Worm (Caenorhabditis elegans): ENCODE data around the gene C38C3.4.

Gene C38C3.4

DNA sequence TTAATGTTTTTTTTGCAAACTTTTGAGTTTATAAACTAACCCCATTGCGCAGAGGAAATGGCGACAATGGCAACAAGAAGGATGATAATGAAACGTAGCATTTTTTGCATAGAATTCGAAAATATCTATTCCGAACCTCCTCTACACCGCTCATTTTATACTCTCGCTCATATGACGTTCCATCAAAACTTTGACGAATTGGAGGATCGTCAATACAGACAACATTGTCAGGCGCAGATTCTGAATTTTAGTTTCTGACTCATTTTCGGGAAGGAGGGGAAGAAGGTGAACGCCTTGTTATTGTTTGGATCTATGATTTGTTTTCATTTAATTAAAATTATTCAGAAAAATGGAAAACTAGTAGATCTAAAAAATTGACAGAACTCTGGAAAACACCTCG lies 37.7 kb upstream of the C38C3.4 start, which contains the start of gene cnc-1:
Gene cnc-1 (minus strand): TSS at position 101 of the 400 bp plus-strand sequence.
- TF ChIP-seq chd-7 (tag; optimal IDR thresholded peaks at IDR 0.05): no peak

DNA sequence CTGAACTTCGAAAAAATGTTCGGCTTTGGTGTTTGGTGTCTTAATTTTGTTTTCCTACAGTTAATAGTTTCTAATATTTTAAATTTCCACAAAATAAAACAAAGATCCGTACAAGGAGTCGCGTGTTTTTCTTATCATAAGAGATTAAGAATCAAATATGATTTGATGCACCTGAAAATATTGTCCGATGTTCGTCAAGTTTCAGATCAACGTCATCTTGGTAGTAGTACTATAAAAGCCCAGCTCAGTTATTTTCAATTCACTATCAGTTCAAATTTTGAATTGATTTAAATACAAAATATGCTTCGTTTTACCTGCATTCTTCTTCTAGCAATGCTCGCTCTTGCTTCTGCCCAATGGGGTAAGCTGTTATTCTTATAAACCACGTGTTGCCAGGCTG lies 36.8 kb upstream of the C38C3.4 start, which contains the start of gene cnc-5:
Gene cnc-5 (plus strand): TSS at position 301 of the 400 bp plus-strand sequence.
- no peak for TF ChIP-seq ceh-91 (GFP tag; IDR thresholded peaks at IDR 0.05)
- TF ChIP-seq lin-35 (GFP tag; optimal IDR thresholded peaks at IDR 0.05): no peak
- no peak for TF ChIP-seq C17E4.6 (GFP tag; IDR thresholded peaks at IDR 0.05)

DNA sequence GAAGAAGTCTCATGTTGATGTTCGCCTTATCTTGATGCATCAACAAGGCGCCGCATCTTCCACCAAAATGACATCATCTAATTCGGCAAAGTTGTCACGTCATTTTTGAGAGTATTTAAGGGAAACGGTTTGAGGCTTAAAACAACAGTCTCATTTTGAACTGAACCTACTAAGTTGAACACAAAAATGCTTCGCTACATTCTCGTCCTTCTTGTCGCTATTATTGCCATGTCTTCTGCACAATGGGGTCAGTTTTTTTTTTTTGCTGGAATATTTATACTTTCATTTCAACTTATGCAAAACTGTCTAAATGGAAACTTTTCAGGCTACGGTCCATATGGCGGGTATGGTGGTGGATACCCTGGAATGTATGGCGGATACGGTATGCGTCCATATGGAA lies 34.8 kb upstream of the C38C3.4 start, which contains the start of gene cnc-4:
Gene cnc-4 (plus strand): TSS at position 117 of the 400 bp plus-strand sequence.
- TF ChIP-seq bed-2 (GFP tag; IDR thresholded peaks at IDR 0.05) (no peak), ccch-3 (GFP tag; optimal IDR thresholded peaks at IDR 0.05) (no peak), F57A8.1 (GFP tag; optimal IDR thresholded peaks at IDR 0.05) (no peak), ztf-25 (GFP tag; IDR thresholded peaks at IDR 0.05) (no peak), snpc-1.3 (tag; optimal IDR thresholded peaks at IDR 0.05; ENCODE audit: insufficient read depth) (no peak), ztf-3 (GFP tag; optimal IDR thresholded peaks at IDR 0.05) (no peak), egl-18 (GFP tag; IDR thresholded peaks at IDR 0.05) (no peak), ZK185.1 (tag; optimal IDR thresholded peaks at IDR 0.05; ENCODE audit: poor library complexity, severe bottlenecking) (no peak), lag-1 (GFP tag; IDR thresholded peaks at IDR 0.05) (no peak)

DNA sequence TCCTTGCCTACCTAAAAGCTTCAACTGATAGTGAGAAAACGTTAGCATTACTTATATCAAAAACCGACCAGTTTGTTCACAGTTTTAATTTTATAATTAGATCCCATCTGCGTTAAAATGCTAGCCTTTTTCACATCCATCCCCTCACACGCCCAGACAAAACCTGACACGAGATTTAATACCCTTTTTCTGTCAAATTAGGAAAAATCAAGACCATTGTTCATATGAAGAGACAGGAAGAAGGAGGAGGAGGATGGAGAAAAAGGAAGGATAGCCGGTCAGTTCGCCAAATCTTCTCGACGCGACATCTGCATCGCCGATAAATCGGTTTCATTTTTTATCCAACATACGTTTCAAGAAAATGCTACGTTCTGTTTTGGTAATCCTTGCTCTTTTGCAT lies 34.1 kb upstream of the C38C3.4 start, which contains the start of gene cnc-3:
Gene cnc-3 (plus strand): TSS at position 281 of the 400 bp plus-strand sequence.
- TF ChIP-seq B0035.1 (tag; optimal IDR thresholded peaks at IDR 0.05): no peak
- no peak for TF ChIP-seq lir-1 (GFP tag; conservative IDR thresholded peaks at IDR 0.05)
- TF ChIP-seq nfyb-1 (GFP tag; IDR thresholded peaks at IDR 0.05): 0 out of 2 replicates have a peak, but pooled peaks have one; percentile 45

DNA sequence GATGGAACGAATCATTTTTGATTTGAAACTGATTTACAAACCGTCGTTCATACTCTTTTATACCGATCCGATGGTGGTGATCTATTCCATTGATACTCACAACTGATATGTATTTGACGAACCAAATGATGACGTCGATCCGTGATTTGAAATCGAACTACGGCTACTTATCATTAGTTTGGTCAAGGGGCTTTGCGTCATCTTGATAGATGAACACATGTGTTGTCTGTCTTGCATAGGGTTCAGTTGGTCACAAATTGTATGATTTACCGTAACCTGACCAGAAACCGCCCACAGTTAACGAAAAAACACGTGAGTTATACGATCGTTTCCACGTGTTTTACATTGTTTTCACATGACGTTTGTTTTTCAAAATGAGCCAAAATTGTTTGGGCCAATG lies 31.7 kb upstream of the C38C3.4 start, which contains the start of gene cnc-2:
Gene cnc-2 (minus strand): TSS at position 24 of the 400 bp plus-strand sequence.
- TF ChIP-seq tbx-9 (tag; optimal IDR thresholded peaks at IDR 0.05; ENCODE audit: borderline replicate concordance): no peak
- TF ChIP-seq zfh-2 (GFP tag; conservative IDR thresholded peaks at IDR 0.05): no peak
- no peak for TF ChIP-seq gei-17 (GFP tag; optimal IDR thresholded peaks at IDR 0.05)
- no peak for TF ChIP-seq F37B4.10 (GFP tag; IDR thresholded peaks at IDR 0.05)
- TF ChIP-seq snpc-4 (GFP tag; optimal IDR thresholded peaks at IDR 0.05): no peak
- TF ChIP-seq snpc-4 (tag; optimal IDR thresholded peaks at IDR 0.05): no peak
- no peak for TF ChIP-seq lag-1 (GFP tag; IDR thresholded peaks at IDR 0.05)
- no peak for TF ChIP-seq athp-1 (tag; optimal IDR thresholded peaks at IDR 0.05)
- no peak for TF ChIP-seq mxl-1 (tag; optimal IDR thresholded peaks at IDR 0.05)
- no peak for TF ChIP-seq F39B2.1 (GFP tag; IDR thresholded peaks at IDR 0.05)
- TF ChIP-seq ztf-3 (GFP tag; optimal IDR thresholded peaks at IDR 0.05): no peak
- no peak for TF ChIP-seq hrde-1 (tag; optimal IDR thresholded peaks at IDR 0.05; ENCODE audit: borderline replicate concordance)
- no peak for TF ChIP-seq tbp1 (GFP tag; optimal IDR thresholded peaks at IDR 0.05)
- TF ChIP-seq pbrm-1 (GFP tag; IDR thresholded peaks at IDR 0.05): no peak
- no peak for TF ChIP-seq madf-3 (GFP tag; IDR thresholded peaks at IDR 0.05)
- no peak for TF ChIP-seq nhr-90 (tag; optimal IDR thresholded peaks at IDR 0.05)
- TF ChIP-seq Y53G8AR.9 (GFP tag; conservative IDR thresholded peaks at IDR 0.05): no peak
- no peak for TF ChIP-seq attf-6 (GFP tag; IDR thresholded peaks at IDR 0.05)
- TF ChIP-seq attf-5 (GFP tag; optimal IDR thresholded peaks at IDR 0.05): no peak
- no peak for TF ChIP-seq K12H6.12 (tag; optimal IDR thresholded peaks at IDR 0.05)

Data from whole organism, young adult.